Worm (Caenorhabditis elegans): Measurements from ENCODE around the gene Y42H9AR.1.

DNA sequence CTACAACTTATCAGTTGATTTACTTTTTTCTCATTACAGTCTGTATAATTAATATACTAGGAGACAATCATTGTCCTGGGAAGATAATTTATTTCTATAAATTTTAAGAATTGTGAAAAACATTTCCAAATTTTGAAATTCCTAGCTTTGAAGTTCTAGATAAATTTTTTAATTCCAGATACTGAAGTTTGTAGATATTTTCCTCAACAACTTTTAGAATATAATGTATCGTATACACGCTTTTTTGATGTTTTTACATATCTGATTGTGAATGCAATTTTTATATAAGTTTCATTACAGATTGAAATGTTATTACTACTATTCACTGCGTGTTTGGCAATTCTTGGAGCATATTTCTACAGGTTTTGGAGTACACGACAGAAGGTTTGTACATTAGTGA, 39.0 kb downstream of the Y42H9AR.1 start, which contains the start of gene faah-2:
- no peak for TF ChIP-seq ceh-6 (GFP tag; optimal IDR thresholded peaks at IDR 0.05)
- TF ChIP-seq rnt-1 (tag; optimal IDR thresholded peaks at IDR 0.05): no peak
- TF ChIP-seq mec-3 (tag; optimal IDR thresholded peaks at IDR 0.05; ENCODE audit: borderline replicate concordance): no peak

All from whole organism, late embryonic.